Worm (Caenorhabditis elegans): ENCODE results near the gene F09G8.7.

F09G8.7 gene

ce11 chrIII:8268296-8268695 is at the start of gene F09G8.7, which contains the start of gene crn-7:
Gene F09G8.7 (minus strand): TSS chrIII:8268355.
Gene crn-7 (plus strand): TSS chrIII:8268531.
- TF ChIP-seq med-1 (GFP tag; optimal IDR thresholded peaks at IDR 0.05; ENCODE audit: insufficient read depth) (no peak), klf-2 (GFP tag; conservative IDR thresholded peaks at IDR 0.05) (no peak), tab-1 (GFP tag; IDR thresholded peaks at IDR 0.05) (no peak), ztf-29 (GFP tag; IDR thresholded peaks at IDR 0.05) (no peak), ztf-23 (GFP tag; IDR thresholded peaks at IDR 0.05) (no peak), T22C8.4 (GFP tag; IDR thresholded peaks at IDR 0.05) (no peak), flt-1 (GFP tag; IDR thresholded peaks at IDR 0.05) (no peak), cog-1 (tag; optimal IDR thresholded peaks at IDR 0.05) (no peak), ref-1 (GFP tag; conservative IDR thresholded peaks at IDR 0.05) (no peak)

ce11 chrIII:8312393-8312792 is 44.2 kb upstream of the F09G8.7 start, which contains the start of gene F10E9.2:
Gene F10E9.2 (plus strand): TSS chrIII:8312693.
- TF ChIP-seq flt-1 (GFP tag; IDR thresholded peaks at IDR 0.05) (no peak), ztf-29 (GFP tag; IDR thresholded peaks at IDR 0.05) (no peak), cog-1 (tag; optimal IDR thresholded peaks at IDR 0.05) (no peak), T22C8.4 (GFP tag; IDR thresholded peaks at IDR 0.05) (no peak), klf-2 (GFP tag; conservative IDR thresholded peaks at IDR 0.05) (no peak), ref-1 (GFP tag; conservative IDR thresholded peaks at IDR 0.05) (no peak), med-1 (GFP tag; optimal IDR thresholded peaks at IDR 0.05; ENCODE audit: insufficient read depth) (no peak), tab-1 (GFP tag; IDR thresholded peaks at IDR 0.05) (no peak), ztf-23 (GFP tag; IDR thresholded peaks at IDR 0.05) (no peak)

ce11 chrIII:8310239-8311057 is 42.3 kb upstream of the F09G8.7 start, which contains the start of gene F10E9.3:
Gene F10E9.3 (plus strand): TSS chrIII:8311007.
- TF ChIP-seq cog-1 (tag; optimal IDR thresholded peaks at IDR 0.05): no peak
- no peak for TF ChIP-seq ztf-23 (GFP tag; IDR thresholded peaks at IDR 0.05)
- TF ChIP-seq klf-2 (GFP tag; conservative IDR thresholded peaks at IDR 0.05): no peak
- TF ChIP-seq ref-1 (GFP tag; conservative IDR thresholded peaks at IDR 0.05): no peak
- TF ChIP-seq ztf-29 (GFP tag; IDR thresholded peaks at IDR 0.05): no peak
- no peak for TF ChIP-seq med-1 (GFP tag; optimal IDR thresholded peaks at IDR 0.05; ENCODE audit: insufficient read depth)
- no peak for TF ChIP-seq flt-1 (GFP tag; IDR thresholded peaks at IDR 0.05)
- TF ChIP-seq tab-1 (GFP tag; IDR thresholded peaks at IDR 0.05): no peak
- TF ChIP-seq T22C8.4 (GFP tag; IDR thresholded peaks at IDR 0.05): no peak

ce11 chrIII:8308238-8308637 is 40.1 kb upstream of the F09G8.7 start, which contains the start of gene F10E9.4:
Gene F10E9.4 (plus strand): TSS chrIII:8308538.
- TF ChIP-seq T22C8.4 (GFP tag; IDR thresholded peaks at IDR 0.05) (no peak), ztf-29 (GFP tag; IDR thresholded peaks at IDR 0.05) (no peak), flt-1 (GFP tag; IDR thresholded peaks at IDR 0.05) (no peak), cog-1 (tag; optimal IDR thresholded peaks at IDR 0.05) (no peak), klf-2 (GFP tag; conservative IDR thresholded peaks at IDR 0.05) (no peak), ref-1 (GFP tag; conservative IDR thresholded peaks at IDR 0.05) (no peak), ztf-23 (GFP tag; IDR thresholded peaks at IDR 0.05) (no peak), med-1 (GFP tag; optimal IDR thresholded peaks at IDR 0.05; ENCODE audit: insufficient read depth) (no peak), tab-1 (GFP tag; IDR thresholded peaks at IDR 0.05) (no peak)

- TF ChIP-seq ref-1 (GFP tag; conservative IDR thresholded peaks at IDR 0.05) (no peak), tab-1 (GFP tag; IDR thresholded peaks at IDR 0.05) (no peak), flt-1 (GFP tag; IDR thresholded peaks at IDR 0.05) (peak; percentile 71; the same call in 1 of the 2 replicates), med-1 (GFP tag; optimal IDR thresholded peaks at IDR 0.05; ENCODE audit: insufficient read depth) (no peak), klf-2 (GFP tag; conservative IDR thresholded peaks at IDR 0.05) (0 out of 2 replicates have a peak, but pooled peaks have one; percentile 40), ztf-23 (GFP tag; IDR thresholded peaks at IDR 0.05) (peak; percentile 73; the same call in 1 of the 2 replicates), cog-1 (tag; optimal IDR thresholded peaks at IDR 0.05) (peak; percentile 40), ztf-29 (GFP tag; IDR thresholded peaks at IDR 0.05) (no peak)
Observed at ce11 chrIII:8307356-8307755, 39.2 kb upstream of the F09G8.7 start, which contains the start of the genes F10E9.7 and F10E9.5. Gene F10E9.7 (minus strand): TSS chrIII:8307441. Gene F10E9.5 (plus strand): TSS chrIII:8307592.

- TF ChIP-seq flt-1 (GFP tag; IDR thresholded peaks at IDR 0.05): no peak
- TF ChIP-seq tab-1 (GFP tag; IDR thresholded peaks at IDR 0.05): no peak
- no peak for TF ChIP-seq ztf-23 (GFP tag; IDR thresholded peaks at IDR 0.05)
- TF ChIP-seq ztf-29 (GFP tag; IDR thresholded peaks at IDR 0.05): no peak
- TF ChIP-seq ref-1 (GFP tag; conservative IDR thresholded peaks at IDR 0.05): no peak
- TF ChIP-seq klf-2 (GFP tag; conservative IDR thresholded peaks at IDR 0.05): no peak
- no peak for TF ChIP-seq med-1 (GFP tag; optimal IDR thresholded peaks at IDR 0.05; ENCODE audit: insufficient read depth)
Observed at ce11 chrIII:8305816-8306215, 37.7 kb upstream of the F09G8.7 start.

- TF ChIP-seq T22C8.4 (GFP tag; IDR thresholded peaks at IDR 0.05) (no peak), ztf-29 (GFP tag; IDR thresholded peaks at IDR 0.05) (no peak), ref-1 (GFP tag; conservative IDR thresholded peaks at IDR 0.05) (no peak), ztf-23 (GFP tag; IDR thresholded peaks at IDR 0.05) (no peak), klf-2 (GFP tag; conservative IDR thresholded peaks at IDR 0.05) (no peak), tab-1 (GFP tag; IDR thresholded peaks at IDR 0.05) (no peak), flt-1 (GFP tag; IDR thresholded peaks at IDR 0.05) (no peak), cog-1 (tag; optimal IDR thresholded peaks at IDR 0.05) (no peak), med-1 (GFP tag; optimal IDR thresholded peaks at IDR 0.05; ENCODE audit: insufficient read depth) (no peak)
Observed at ce11 chrIII:8305304-8305703, 37.1 kb upstream of the F09G8.7 start.

- TF ChIP-seq klf-2 (GFP tag; conservative IDR thresholded peaks at IDR 0.05) (no peak), tab-1 (GFP tag; IDR thresholded peaks at IDR 0.05) (no peak), med-1 (GFP tag; optimal IDR thresholded peaks at IDR 0.05; ENCODE audit: insufficient read depth) (no peak)
Observed at ce11 chrIII:8303440-8303839, 35.3 kb upstream of the F09G8.7 start.

ce11 chrIII:8300860-8301396 is 32.8 kb upstream of the F09G8.7 start:
- TF ChIP-seq tab-1 (GFP tag; IDR thresholded peaks at IDR 0.05) (no peak), ref-1 (GFP tag; conservative IDR thresholded peaks at IDR 0.05) (no peak), flt-1 (GFP tag; IDR thresholded peaks at IDR 0.05) (0 out of 2 replicates have a peak, but pooled peaks have one; percentile 15)

All from whole organism, midembryonic.